Fruit fly (Drosophila melanogaster) whole organism, pupa: ENCODE results near the gene Remo.

Experiments
- CG10348 ChIP-seq: fragments of 200-800 bp; sonication (Bioruptor generic); IDR thresholded peaks from 2 replicates; pipeline ENCODE4 v1.3.6; 2022; ENCODE audit warnings: missing biosample characterization, missing genetic modification characterization
- CG12605 ChIP-seq: fragments of 200-800 bp; sonication (Bioruptor generic); IDR thresholded peaks from 2 replicates; pipeline ENCODE4 v1.3.6; 2022; ENCODE audit warnings: missing biosample characterization, missing genetic modification characterization
- CG13204 ChIP-seq: fragments of 200-800 bp; sonication (Bioruptor generic); optimal IDR thresholded peaks from 2 replicates; lab custom pipeline; 2018; ENCODE audit warnings: missing biosample characterization, mild to moderate bottlenecking, missing genetic modification characterization, moderate library complexity
- CG14655 ChIP-seq: fragments of 200-800 bp; sonication (Bioruptor generic); optimal IDR thresholded peaks from 3 replicates; lab custom pipeline; 2017; ENCODE audit warnings: mild to moderate bottlenecking, missing biosample characterization, missing genetic modification reagents, missing genetic modification characterization
- CG15710 ChIP-seq: fragments of 200-800 bp; sonication (Bioruptor generic); optimal IDR thresholded peaks from 2 replicates; lab custom pipeline; 2018; ENCODE audit warnings: missing biosample characterization, mild to moderate bottlenecking, missing genetic modification characterization, moderate library complexity
- CG17806 ChIP-seq: fragments of 200-800 bp; sonication (Bioruptor generic); optimal IDR thresholded peaks from 2 replicates; lab custom pipeline; 2018; ENCODE audit warnings: missing biosample characterization, mild to moderate bottlenecking, missing genetic modification characterization, moderate library complexity
- CG32121 ChIP-seq: fragments of 200-800 bp; sonication (Bioruptor generic); IDR thresholded peaks from 2 replicates; pipeline ENCODE4 v1.3.6; 2022; ENCODE audit warnings: missing biosample characterization, missing genetic modification characterization
- CG34367 ChIP-seq: fragments of 200-800 bp; sonication (Bioruptor generic); optimal IDR thresholded peaks from 2 replicates; lab custom pipeline; 2018; ENCODE audit warnings: missing biosample characterization, mild to moderate bottlenecking, missing genetic modification characterization
- CG4496 ChIP-seq: fragments of 200-800 bp; sonication (Bioruptor generic); IDR thresholded peaks from 3 replicates; pipeline ENCODE4 v1.3.6; 2022; ENCODE audit warnings: missing biosample characterization, missing genetic modification characterization
- CG8159 ChIP-seq: fragments of 200-800 bp; sonication (Bioruptor generic); optimal IDR thresholded peaks from 3 replicates; lab custom pipeline; 2018; ENCODE audit warnings: missing biosample characterization, mild to moderate bottlenecking, missing genetic modification characterization, moderate library complexity
- CG8301 ChIP-seq: fragments of 200-800 bp; sonication (Bioruptor generic); optimal IDR thresholded peaks from 2 replicates; lab custom pipeline; 2018; ENCODE audit warnings: missing biosample characterization, mild to moderate bottlenecking, missing genetic modification characterization
- CG9948 ChIP-seq: fragments of 200-800 bp; sonication (Bioruptor generic); optimal IDR thresholded peaks from 2 replicates; lab custom pipeline; 2018; ENCODE audit warnings: missing biosample characterization, mild to moderate bottlenecking, missing genetic modification characterization, moderate library complexity
- D1 ChIP-seq: fragments of 200-800 bp; sonication (Bioruptor generic); optimal IDR thresholded peaks from 2 replicates; lab custom pipeline; 2018; ENCODE audit warnings: missing biosample characterization, mild to moderate bottlenecking, missing genetic modification characterization, moderate library complexity
- EcR ChIP-seq: fragments of 200-800 bp; sonication (Bioruptor generic); optimal IDR thresholded peaks from 3 replicates; lab custom pipeline; 2019; ENCODE audit warnings: missing biosample characterization, missing genetic modification characterization, mild to moderate bottlenecking, moderate library complexity, missing genetic modification reagents
- Ets98B ChIP-seq: fragments of 200-800 bp; sonication (Bioruptor generic); IDR thresholded peaks from 2 replicates; pipeline ENCODE4 v1.3.6; 2022; ENCODE audit warnings: missing biosample characterization, missing genetic modification characterization
- Pif1A ChIP-seq: fragments of 200-800 bp; sonication (Bioruptor generic); optimal IDR thresholded peaks from 3 replicates; lab custom pipeline; 2016; ENCODE audit warnings: missing biosample characterization, missing genetic modification characterization
- Pif1B ChIP-seq: fragments of 200-800 bp; sonication (Bioruptor generic); optimal IDR thresholded peaks from 3 replicates; lab custom pipeline; 2016; ENCODE audit warnings: missing biosample characterization, missing genetic modification characterization
- Snoo ChIP-seq: fragments of 200-800 bp; sonication (Bioruptor generic); optimal IDR thresholded peaks from 3 replicates; lab custom pipeline; 2017; ENCODE audit warnings: missing biosample characterization, mild to moderate bottlenecking, missing genetic modification characterization, inconsistent platforms
- fd96Ca ChIP-seq: fragments of 200-800 bp; sonication (Bioruptor generic); IDR thresholded peaks from 3 replicates; pipeline ENCODE4 v1.3.6; 2022; ENCODE audit warnings: missing biosample characterization, missing genetic modification characterization
- gl ChIP-seq: fragments of 200-800 bp; sonication (Bioruptor generic); optimal IDR thresholded peaks from 2 replicates; lab custom pipeline; 2018; ENCODE audit warnings: missing biosample characterization, mild to moderate bottlenecking, missing genetic modification characterization
- rn ChIP-seq: fragments of 200-800 bp; sonication (Bioruptor generic); IDR thresholded peaks from 2 replicates; pipeline ENCODE4 v1.3.6; 2022; ENCODE audit warnings: missing biosample characterization, missing genetic modification characterization

The Remo gene

DNA sequence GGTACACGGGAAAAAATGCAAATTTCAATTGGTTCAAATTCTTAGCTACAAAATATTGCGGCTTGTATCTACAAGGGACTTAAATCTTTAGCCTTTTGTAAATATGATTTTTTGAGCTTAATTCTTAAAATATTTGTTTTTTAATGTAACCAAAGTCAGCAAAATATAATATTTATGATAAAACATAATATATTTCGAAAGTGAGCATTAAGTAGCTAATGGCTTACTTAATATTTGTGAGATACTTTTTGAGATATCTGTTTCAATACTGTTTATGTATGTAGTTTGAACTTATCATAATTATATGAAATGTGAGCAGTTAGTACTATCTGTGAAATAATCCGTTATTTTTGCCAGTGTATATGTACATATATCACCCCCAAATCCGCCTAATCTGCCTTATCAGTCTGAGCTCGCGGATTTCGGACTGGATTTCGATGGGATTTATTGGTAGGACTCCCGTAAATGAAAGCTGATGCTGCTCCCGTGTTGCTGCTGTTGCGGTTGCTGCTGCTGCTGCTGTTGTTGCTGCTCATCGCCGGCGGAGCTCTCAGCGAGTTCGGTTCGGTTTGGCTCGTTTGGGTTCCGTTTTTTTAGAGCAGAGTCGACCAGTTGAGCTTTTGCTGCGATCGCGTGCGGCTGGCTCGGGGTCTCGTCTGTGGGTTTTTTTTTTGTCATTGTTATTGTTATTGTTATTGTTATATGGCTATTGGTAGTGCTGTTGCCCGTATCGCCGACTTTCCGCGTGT lies 33.0 kb downstream of the Remo start:
- TF ChIP-seq CG4496 (GFP tag; lab: Robert Waterston, UW) (0 out of 3 replicates have a peak, but pooled peaks have one; percentile 30), Pif1A (no peak), CG13204 (peak; percentile 13), CG12605 (GFP tag; lab: Robert Waterston, UW) (no peak), CG9948 (tag; lab: Kevin White, UChicago) (peak; percentile 22)

DNA sequence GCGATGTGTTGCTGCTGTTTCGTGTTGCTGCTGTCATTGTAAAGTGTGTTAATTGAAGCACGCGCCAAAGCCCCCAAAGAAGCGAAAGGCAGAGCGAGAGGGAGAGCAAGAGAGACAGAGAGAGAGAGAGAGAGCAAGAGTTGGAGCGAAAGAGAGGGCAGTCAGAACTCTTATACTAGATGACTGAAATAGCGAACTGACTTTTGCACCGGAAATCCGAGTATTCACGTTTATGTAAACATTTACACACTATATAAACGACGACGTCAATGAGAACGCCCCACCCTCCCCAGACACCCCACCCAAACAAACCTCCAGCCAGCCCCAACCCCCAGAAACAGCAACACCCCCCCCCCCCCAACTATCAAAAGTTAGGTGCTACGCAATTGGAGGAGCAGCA lies 34.6 kb downstream of the Remo start:
- no peak for TF ChIP-seq EcR (GFP tag; lab: Kevin White, UChicago)
- TF ChIP-seq CG32121 (GFP tag; lab: Robert Waterston, UW): 0 out of 2 replicates have a peak, but pooled peaks have one; percentile 32

DNA sequence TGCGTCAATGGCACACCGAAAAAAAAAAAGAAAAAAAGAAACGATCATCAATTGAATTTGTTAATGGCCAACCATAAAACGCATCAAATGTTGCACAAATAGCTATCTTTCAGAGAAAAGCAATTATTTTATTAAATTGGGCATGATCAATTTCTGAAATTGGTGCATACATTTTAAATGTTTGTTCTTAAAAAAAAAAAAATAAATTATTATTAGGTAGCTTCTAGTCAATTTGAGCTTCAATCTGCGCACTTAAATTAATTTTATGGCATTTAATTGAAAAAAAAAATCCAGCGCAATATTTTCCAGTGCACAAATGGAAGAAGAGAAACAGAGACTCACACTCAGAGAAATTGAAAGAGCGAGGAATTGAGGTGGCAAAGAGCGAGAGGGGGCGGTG lies 35.3 kb downstream of the Remo start:
- TF ChIP-seq CG8159: peak; percentile 26
- no peak for TF ChIP-seq gl (tag; lab: Kevin White, UChicago)
- TF ChIP-seq CG34367 (tag; lab: Kevin White, UChicago): no peak
- TF ChIP-seq CG14655: peak; percentile 20
- TF ChIP-seq CG10348 (GFP tag; lab: Robert Waterston, UW): no peak
- TF ChIP-seq CG17806 (tag; lab: Kevin White, UChicago): peak; percentile 14
- TF ChIP-seq Ets98B (GFP tag; lab: Robert Waterston, UW): no peak
- TF ChIP-seq CG12605 (GFP tag; lab: Robert Waterston, UW): no peak
- peak; percentile 13 for TF ChIP-seq Pif1A
- no peak for TF ChIP-seq fd96Ca
- no peak for TF ChIP-seq D1 (tag; lab: Kevin White, UChicago)
- TF ChIP-seq CG13204: no peak
- peak; percentile 42; the same call in 1 of the 2 replicates for TF ChIP-seq rn (GFP tag; lab: Robert Waterston, UW)
- TF ChIP-seq CG8301 (tag; lab: Kevin White, UChicago): no peak
- peak; percentile 15; the same call in 1 of the 3 replicates for TF ChIP-seq CG4496 (GFP tag; lab: Robert Waterston, UW)
- TF ChIP-seq CG15710: no peak
- TF ChIP-seq CG32121 (GFP tag; lab: Robert Waterston, UW): no peak
- TF ChIP-seq CG9948 (tag; lab: Kevin White, UChicago): peak; percentile 4
- peak; percentile 61 for TF ChIP-seq Snoo (tag; lab: Kevin White, UChicago)
- TF ChIP-seq Pif1B: peak; percentile 29
- TF ChIP-seq EcR (GFP tag; lab: Kevin White, UChicago): no peak

DNA sequence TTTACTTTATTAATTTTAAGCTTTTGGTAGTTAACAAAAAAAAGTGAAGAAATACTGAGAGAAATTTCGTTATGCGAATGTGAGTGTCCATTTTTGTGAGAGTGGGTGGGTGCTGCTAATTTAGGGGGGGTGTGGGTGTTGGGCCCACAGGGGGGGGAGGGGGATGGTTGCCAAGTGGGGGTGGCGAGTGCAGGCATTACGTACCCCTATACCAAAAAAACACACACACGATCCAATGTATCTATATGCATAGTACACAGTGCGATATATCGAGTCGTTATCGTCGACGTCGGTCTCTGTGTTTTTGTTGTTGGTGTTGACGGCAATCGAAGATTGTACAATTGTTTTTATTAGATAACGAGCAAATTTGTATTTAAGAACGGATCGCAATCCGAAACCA lies 35.7 kb downstream of the Remo start:
- TF ChIP-seq fd96Ca: 0 out of 3 replicates have a peak, but pooled peaks have one; percentile 27
- TF ChIP-seq Snoo (tag; lab: Kevin White, UChicago): no peak

DNA sequence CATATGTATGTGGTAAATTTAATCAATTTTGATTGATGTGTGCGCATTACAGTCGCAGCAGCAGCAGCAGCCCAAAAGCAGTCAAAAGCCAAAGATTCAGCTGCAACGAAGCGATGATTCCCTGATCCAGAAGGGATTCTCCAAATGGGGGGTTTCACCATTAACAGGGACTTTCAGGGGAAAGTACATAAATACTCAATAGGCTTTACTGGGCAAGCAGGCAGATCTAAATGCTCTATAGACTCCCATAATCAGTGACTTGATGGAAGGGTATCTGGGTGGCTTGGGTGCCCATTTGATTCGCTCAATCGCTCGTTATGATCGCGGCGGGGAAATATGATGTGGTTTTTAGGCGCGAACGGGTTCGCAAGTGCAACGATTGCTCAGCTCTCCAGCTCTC lies 37.5 kb downstream of the Remo start:
- no peak for TF ChIP-seq gl (tag; lab: Kevin White, UChicago)
- TF ChIP-seq CG17806 (tag; lab: Kevin White, UChicago): no peak
- TF ChIP-seq CG4496 (GFP tag; lab: Robert Waterston, UW): peak; percentile 61; the same call in 2 of the 3 replicates
- TF ChIP-seq fd96Ca: peak; percentile 43; the same call in 1 of the 3 replicates
- peak; percentile 9; the same call in 1 of the 2 replicates for TF ChIP-seq rn (GFP tag; lab: Robert Waterston, UW)
- peak; percentile 27; the same call in 1 of the 2 replicates for TF ChIP-seq Ets98B (GFP tag; lab: Robert Waterston, UW)

DNA sequence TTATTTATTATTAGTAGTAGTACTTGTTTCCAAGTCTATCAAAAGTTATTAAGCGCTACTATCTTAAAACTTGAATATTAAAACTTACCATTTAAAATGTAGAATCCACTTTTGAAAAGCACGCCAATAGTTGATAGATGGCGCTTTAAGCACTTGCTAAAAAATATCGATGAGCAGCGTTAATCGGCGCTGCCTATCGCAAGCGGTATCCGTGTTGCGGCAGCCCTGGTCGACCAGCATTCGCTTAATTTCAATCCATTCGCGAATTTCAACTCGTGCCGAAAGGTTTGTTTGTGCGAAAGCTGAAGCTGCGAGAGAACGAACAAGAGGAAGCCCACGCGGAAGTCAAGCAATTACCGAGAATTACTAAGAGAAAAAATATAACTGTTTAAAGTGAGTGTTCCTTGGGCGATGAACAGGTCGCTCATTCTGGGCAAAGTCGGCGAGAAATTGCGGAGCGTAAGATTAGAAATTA lies 41.8 kb downstream of the Remo start, which contains the start of gene Prx2:
Gene Prx2, plus strand, starts transcription at position 253 of the 475 bp plus-strand sequence.
- no peak for TF ChIP-seq CG15710
- TF ChIP-seq CG13204: peak; percentile 12
- peak; percentile 5 for TF ChIP-seq EcR (GFP tag; lab: Kevin White, UChicago)
- TF ChIP-seq CG8301 (tag; lab: Kevin White, UChicago): no peak
- no peak for TF ChIP-seq Pif1B
- TF ChIP-seq CG32121 (GFP tag; lab: Robert Waterston, UW): 0 out of 2 replicates have a peak, but pooled peaks have one; percentile 19
- TF ChIP-seq Ets98B (GFP tag; lab: Robert Waterston, UW): peak; percentile 68; the same call in 1 of the 2 replicates
- peak; percentile 72 for TF ChIP-seq CG4496 (GFP tag; lab: Robert Waterston, UW)
